Worm (Caenorhabditis elegans) whole organism, young adult: ENCODE measurements around the gene atg-7.

ENCODE experiments used
- D2030.7 ChIP-seq: fragments of 200-800 bp; sonication (Bioruptor generic); IDR thresholded peaks from 2 replicates; pipeline ENCODE4 v1.3.6; 2022; ENCODE audit warnings: missing genetic modification reagents, missing genetic modification characterization, missing compliant biosample characterization
- F33H1.4 ChIP-seq: fragments of 200-800 bp; sonication (Bioruptor generic); IDR thresholded peaks from 2 replicates; pipeline ENCODE4 v1.3.6; 2022; ENCODE audit warnings: missing genetic modification reagents, missing genetic modification characterization, missing compliant biosample characterization
- F37B4.10 ChIP-seq: fragments of 200-800 bp; sonication (Bioruptor generic); IDR thresholded peaks from 2 replicates; pipeline ENCODE4 v1.3.6; 2022; ENCODE audit warnings: missing genetic modification characterization, missing compliant biosample characterization
- F39B2.1 ChIP-seq: fragments of 200-800 bp; sonication (Bioruptor generic); IDR thresholded peaks from 2 replicates; pipeline ENCODE4 v1.3.6; 2022; ENCODE audit warnings: missing genetic modification reagents, missing genetic modification characterization, missing compliant biosample characterization
- F49E8.2 ChIP-seq: sonication (generic microtip); optimal IDR thresholded peaks from 3 replicates; lab custom pipeline; 2017; ENCODE audit warnings: missing genetic modification characterization, mild to moderate bottlenecking, missing compliant biosample characterization, antibody characterized with exemption, moderate library complexity; ENCODE audit not compliant: insufficient read depth
- T26A5.8 ChIP-seq: sonication (generic microtip); optimal IDR thresholded peaks from 2 replicates; lab custom pipeline; 2016; ENCODE audit warnings: missing genetic modification characterization, missing compliant biosample characterization
- Y53F4B.3 ChIP-seq: fragments of 200-800 bp; sonication (Bioruptor generic); IDR thresholded peaks from 2 replicates; pipeline ENCODE4 v1.3.6; 2022; ENCODE audit warnings: missing genetic modification reagents, missing genetic modification characterization, missing compliant biosample characterization
- Y67H2A.10 ChIP-seq: fragments of 200-800 bp; sonication (Bioruptor generic); conservative IDR thresholded peaks from 2 replicates; pipeline ENCODE4 v1.3.6; 2022; ENCODE audit warnings: missing genetic modification reagents, missing genetic modification characterization, missing compliant biosample characterization
- Y79H2A.3 ChIP-seq: fragments of 200-800 bp; sonication (Bioruptor generic); conservative IDR thresholded peaks from 2 replicates; pipeline ENCODE4 v1.3.6; 2022; ENCODE audit warnings: missing genetic modification reagents, missing genetic modification characterization, missing compliant biosample characterization
- aptf-2 ChIP-seq: fragments of 200-800 bp; sonication (Bioruptor generic); conservative IDR thresholded peaks from 2 replicates; pipeline ENCODE4 v1.3.6; 2022; ENCODE audit warnings: missing genetic modification reagents, missing genetic modification characterization, missing compliant biosample characterization
- athp-1 ChIP-seq: sonication (generic microtip); optimal IDR thresholded peaks from 2 replicates; lab custom pipeline; 2017; ENCODE audit warnings: mild to moderate bottlenecking, missing genetic modification characterization, missing compliant biosample characterization
- attf-3 ChIP-seq: fragments of 200-800 bp; sonication (Bioruptor generic); conservative IDR thresholded peaks from 2 replicates; pipeline ENCODE4 v1.3.6; 2022; ENCODE audit warnings: missing genetic modification reagents, missing genetic modification characterization, missing compliant biosample characterization
- cebp-1 ChIP-seq, 2 experiments: fragments of 200-800 bp in 1 of 2; sonication (Bioruptor generic) in 1 of 2; sonication (generic microtip) in 1 of 2; IDR thresholded peaks in 1 of 2; optimal IDR thresholded peaks in 1 of 2; 2 replicates each; pipeline versions ENCODE4 v1.3.6 to Lab custom; 2017 to 2022; ENCODE audit warnings: missing compliant biosample characterization in 2 of 2, missing genetic modification characterization in 2 of 2, mild to moderate bottlenecking in 1 of 2, missing genetic modification reagents in 1 of 2, moderate library complexity in 1 of 2
- ceh-100 ChIP-seq: fragments of 200-800 bp; sonication (Bioruptor generic); IDR thresholded peaks from 2 replicates; pipeline ENCODE4 v1.3.6; 2022; ENCODE audit warnings: missing genetic modification reagents, missing genetic modification characterization, missing compliant biosample characterization
- ceh-27 ChIP-seq: fragments of 200-800 bp; sonication (Bioruptor generic); optimal IDR thresholded peaks from 2 replicates; lab custom pipeline; 2018; ENCODE audit warnings: mild to moderate bottlenecking, missing genetic modification characterization, moderate library complexity, missing compliant biosample characterization
- dpff-1 ChIP-seq: sonication (generic microtip); optimal IDR thresholded peaks from 2 replicates; lab custom pipeline; 2017; ENCODE audit warnings: mild to moderate bottlenecking, missing genetic modification characterization, missing compliant biosample characterization
- dpl-1 ChIP-seq: fragments of 150-350 bp; optimal IDR thresholded peaks from 2 replicates; lab custom pipeline; 2014; ENCODE audit warnings: missing biosample characterization, missing genetic modification reagents, missing genetic modification characterization
- efl-1 ChIP-seq: fragments of 150-350 bp; optimal IDR thresholded peaks from 2 replicates; lab custom pipeline; 2014; ENCODE audit warnings: missing biosample characterization, missing genetic modification reagents, missing genetic modification characterization
- ekl-4 ChIP-seq: fragments of 200-800 bp; sonication (Bioruptor generic); IDR thresholded peaks from 2 replicates; pipeline ENCODE4 v1.3.6; 2022; ENCODE audit warnings: missing genetic modification reagents, missing genetic modification characterization, missing compliant biosample characterization
- hmg-20 ChIP-seq: fragments of 200-800 bp; sonication (Bioruptor generic); IDR thresholded peaks from 2 replicates; pipeline ENCODE4 v1.3.6; 2022; ENCODE audit warnings: missing genetic modification reagents, missing genetic modification characterization, missing compliant biosample characterization
- hsf-1 ChIP-seq: fragments of 200-800 bp; sonication (Bioruptor generic); IDR thresholded peaks from 2 replicates; pipeline ENCODE4 v1.3.6; 2022; ENCODE audit warnings: missing genetic modification reagents, missing genetic modification characterization, missing compliant biosample characterization
- lag-1 ChIP-seq: fragments of 200-800 bp; sonication (Bioruptor generic); IDR thresholded peaks from 2 replicates; pipeline ENCODE4 v1.3.6; 2022; ENCODE audit warnings: missing genetic modification reagents, missing genetic modification characterization, missing compliant biosample characterization
- let-607 ChIP-seq, 2 experiments: fragments of 200-800 bp in 1 of 2; sonication (Bioruptor generic) in 1 of 2; sonication (generic microtip) in 1 of 2; optimal IDR thresholded peaks; 2 replicates each; lab custom pipeline; 2016 to 2018; ENCODE audit warnings: mild to moderate bottlenecking in 2 of 2, missing compliant biosample characterization in 2 of 2, missing genetic modification characterization in 2 of 2, moderate library complexity in 2 of 2, missing genotype in 1 of 2
- lin-35 ChIP-seq, 3 experiments: fragments of 150-350 bp in 2 of 3; sonication (generic microtip) in 1 of 3; optimal IDR thresholded peaks; 2 replicates each; lab custom pipeline; 2014 to 2018; ENCODE audit warnings: missing biosample characterization in 3 of 3, missing genetic modification characterization in 3 of 3, missing genetic modification reagents in 3 of 3
- lin-40 ChIP-seq: sonication (generic microtip); optimal IDR thresholded peaks from 2 replicates; lab custom pipeline; 2016; ENCODE audit warnings: missing genetic modification characterization, mild to moderate bottlenecking, missing compliant biosample characterization, missing genotype, missing genetic modification reagents
- lin-54 ChIP-seq: fragments of 200-800 bp; sonication (Bioruptor generic); optimal IDR thresholded peaks from 2 replicates; lab custom pipeline; 2018; ENCODE audit warnings: mild to moderate bottlenecking, missing genetic modification characterization, missing compliant biosample characterization
- lsl-1 ChIP-seq: fragments of 200-800 bp; sonication (Bioruptor generic); optimal IDR thresholded peaks from 2 replicates; lab custom pipeline; 2018; ENCODE audit warnings: mild to moderate bottlenecking, missing genetic modification characterization, moderate library complexity, missing compliant biosample characterization
- lsy-27 ChIP-seq: sonication (generic microtip); optimal IDR thresholded peaks from 2 replicates; lab custom pipeline; 2017; ENCODE audit warnings: missing genetic modification characterization, mild to moderate bottlenecking, missing compliant biosample characterization, antibody characterized with exemption, missing genotype, borderline replicate concordance; ENCODE audit not compliant: insufficient read depth
- madf-6 ChIP-seq: fragments of 200-800 bp; sonication (Bioruptor generic); IDR thresholded peaks from 2 replicates; pipeline ENCODE4 v1.3.6; 2022; ENCODE audit warnings: missing genetic modification reagents, missing genetic modification characterization, missing compliant biosample characterization
- madf-8 ChIP-seq: fragments of 200-800 bp; sonication (Bioruptor generic); conservative IDR thresholded peaks from 2 replicates; pipeline ENCODE4 v1.3.6; 2022; ENCODE audit warnings: missing genetic modification reagents, missing genetic modification characterization, missing compliant biosample characterization
- mcd-1 ChIP-seq: fragments of 200-800 bp; sonication (Bioruptor generic); IDR thresholded peaks from 2 replicates; pipeline ENCODE4 v1.3.6; 2022; ENCODE audit warnings: missing genetic modification reagents, missing genetic modification characterization, missing compliant biosample characterization
- mel-28 ChIP-seq: sonication (generic microtip); optimal IDR thresholded peaks from 2 replicates; lab custom pipeline; 2016; ENCODE audit warnings: borderline replicate concordance, mild to moderate bottlenecking, missing genetic modification characterization, missing compliant biosample characterization
- nfya-1 ChIP-seq: sonication (generic microtip); optimal IDR thresholded peaks from 2 replicates; lab custom pipeline; 2017; ENCODE audit warnings: antibody characterized with exemption, missing compliant biosample characterization, missing genetic modification characterization, borderline replicate concordance; ENCODE audit not compliant: insufficient read depth
- nfyb-1 ChIP-seq: fragments of 200-800 bp; sonication (Bioruptor generic); IDR thresholded peaks from 2 replicates; pipeline ENCODE4 v1.3.6; 2022; ENCODE audit warnings: missing genetic modification reagents, missing genetic modification characterization, missing compliant biosample characterization
- nhr-90 ChIP-seq: sonication (generic microtip); optimal IDR thresholded peaks from 2 replicates; lab custom pipeline; 2016; ENCODE audit warnings: missing genotype, mild to moderate bottlenecking, missing genetic modification characterization, missing compliant biosample characterization
- rec-8 ChIP-seq, 2 experiments: sonication (generic microtip); optimal IDR thresholded peaks; 2 replicates each; lab custom pipeline; 2016; ENCODE audit warnings: mild to moderate bottlenecking in 2 of 2, missing genetic modification characterization in 2 of 2, missing genetic modification reagents in 2 of 2, missing genotype in 2 of 2, missing biosample characterization in 1 of 2, missing compliant biosample characterization in 1 of 2, moderate library complexity in 1 of 2
- sea-2 ChIP-seq: fragments of 200-800 bp; sonication (Bioruptor generic); IDR thresholded peaks from 2 replicates; pipeline ENCODE4 v1.3.6; 2022; ENCODE audit warnings: missing genetic modification characterization, missing compliant biosample characterization
- snpc-1.1 ChIP-seq: sonication (generic microtip); optimal IDR thresholded peaks from 2 replicates; lab custom pipeline; 2017; ENCODE audit warnings: missing genetic modification characterization, mild to moderate bottlenecking, missing compliant biosample characterization, antibody characterized with exemption, moderate library complexity, missing genotype, missing genetic modification reagents; ENCODE audit not compliant: insufficient read depth
- sptf-2 ChIP-seq: fragments of 200-800 bp; sonication (Bioruptor generic); optimal IDR thresholded peaks from 2 replicates; lab custom pipeline; 2018; ENCODE audit warnings: mild to moderate bottlenecking, missing genetic modification characterization, missing compliant biosample characterization
- tbp1 ChIP-seq: fragments of 200-800 bp; sonication (Bioruptor generic); optimal IDR thresholded peaks from 2 replicates; lab custom pipeline; 2018; ENCODE audit warnings: mild to moderate bottlenecking, missing genetic modification characterization, missing compliant biosample characterization
- tlf-1 ChIP-seq: fragments of 200-800 bp; sonication (Bioruptor generic); optimal IDR thresholded peaks from 2 replicates; lab custom pipeline; 2018; ENCODE audit warnings: mild to moderate bottlenecking, missing genetic modification characterization, missing compliant biosample characterization
- xnd-1 ChIP-seq: sonication (generic microtip); optimal IDR thresholded peaks from 2 replicates; lab custom pipeline; 2016; ENCODE audit warnings: missing genotype, missing genetic modification reagents, missing genetic modification characterization, missing compliant biosample characterization
- zim-3 ChIP-seq: sonication (generic microtip); optimal IDR thresholded peaks from 2 replicates; lab custom pipeline; 2017; ENCODE audit warnings: mild to moderate bottlenecking, missing genetic modification characterization, moderate library complexity, missing compliant biosample characterization
- ztf-18 ChIP-seq: sonication (generic microtip); optimal IDR thresholded peaks from 2 replicates; lab custom pipeline; 2016; ENCODE audit warnings: missing genotype, mild to moderate bottlenecking, missing genetic modification characterization, missing compliant biosample characterization
- ztf-22 ChIP-seq: fragments of 200-800 bp; sonication (Bioruptor generic); optimal IDR thresholded peaks from 2 replicates; lab custom pipeline; 2018; ENCODE audit warnings: mild to moderate bottlenecking, missing genetic modification characterization, moderate library complexity, missing compliant biosample characterization

atg-7 gene

ce11 chrIV:11125200-11125599 is 44.3 kb upstream of the atg-7 start (continued):
- TF ChIP-seq F39B2.1 (GFP tag; lab: Robert Waterston, UW), result no peak
- no peak for TF ChIP-seq dpff-1 (tag; lab: Kevin White, UChicago)
- TF ChIP-seq madf-8 (GFP tag; lab: Robert Waterston, UW), result no peak
- TF ChIP-seq aptf-2 (GFP tag; lab: Robert Waterston, UW), result no peak
- no peak for TF ChIP-seq tlf-1 (GFP tag; lab: Kevin White, UChicago)
- peak; percentile 95 for TF ChIP-seq nfyb-1
- TF ChIP-seq sptf-2, result no peak
- TF ChIP-seq lin-40 (tag; lab: Kevin White, UChicago), result no peak
- no peak for TF ChIP-seq nfya-1 (tag; lab: Kevin White, UChicago)

ce11 chrIV:11124674-11125073 is 43.8 kb upstream of the atg-7 start, which contains the start of gene spo-11:
TSS of gene spo-11 (minus strand) at chrIV:11124862.
- TF ChIP-seq tbp1 (GFP tag; lab: Kevin White, UChicago) (no peak), hmg-20 (GFP tag; lab: Robert Waterston, UW) (no peak), ztf-22 (GFP tag; lab: Kevin White, UChicago) (no peak), madf-6 (GFP tag; lab: Robert Waterston, UW) (peak; percentile 90), lin-54 (peak; percentile 2), mel-28 (no peak), dpff-1 (tag; lab: Kevin White, UChicago) (no peak), attf-3 (GFP tag; lab: Robert Waterston, UW) (no peak), F33H1.4 (GFP tag; lab: Robert Waterston, UW) (peak; percentile 92), F37B4.10 (GFP tag; lab: Robert Waterston, UW) (no peak), aptf-2 (GFP tag; lab: Robert Waterston, UW) (no peak), Y53F4B.3 (GFP tag; lab: Robert Waterston, UW) (no peak), let-607 (tag; optimal IDR thresholded peaks at IDR 0.05; lab: Kevin White, UChicago) (no peak), lsy-27 (tag; lab: Kevin White, UChicago) (no peak), nfya-1 (tag; lab: Kevin White, UChicago) (no peak), ceh-100 (GFP tag; lab: Robert Waterston, UW) (no peak), lag-1 (GFP tag; lab: Robert Waterston, UW) (no peak), cebp-1 (GFP tag; IDR thresholded peaks at IDR 0.05; lab: Robert Waterston, UW) (no peak), cebp-1 (tag; optimal IDR thresholded peaks at IDR 0.05; lab: Kevin White, UChicago) (no peak), xnd-1 (tag; lab: Kevin White, UChicago) (peak; percentile 83), mcd-1 (no peak), F49E8.2 (no peak), Y79H2A.3 (GFP tag; lab: Robert Waterston, UW) (no peak), madf-8 (GFP tag; lab: Robert Waterston, UW) (peak; percentile 48), ekl-4 (GFP tag; lab: Robert Waterston, UW) (no peak), lsl-1 (GFP tag; lab: Kevin White, UChicago) (peak; percentile 94), snpc-1.1 (tag; lab: Kevin White, UChicago) (no peak), athp-1 (tag; lab: Kevin White, UChicago) (no peak), sea-2 (GFP tag; lab: Robert Waterston, UW) (no peak), lin-35 (GFP tag; optimal IDR thresholded peaks at IDR 0.05; lab: Kevin White, UChicago) (no peak), dpl-1 (GFP tag; lab: Kevin White, UChicago) (no peak), zim-3 (tag; lab: Kevin White, UChicago) (no peak), Y67H2A.10 (no peak), T26A5.8 (tag; lab: Kevin White, UChicago) (no peak), ceh-27 (GFP tag; lab: Kevin White, UChicago) (no peak), nhr-90 (tag; lab: Kevin White, UChicago) (no peak), efl-1 (GFP tag; lab: Kevin White, UChicago) (peak; percentile 5), rec-8 (tag; optimal IDR thresholded peaks at IDR 0.05; lab: Kevin White, UChicago) (no peak), D2030.7 (GFP tag; lab: Robert Waterston, UW) (0 out of 2 replicates have a peak, but pooled peaks have one; percentile 18), ztf-18 (tag; lab: Kevin White, UChicago) (no peak), hsf-1 (GFP tag; lab: Robert Waterston, UW) (no peak)
